Worm (Caenorhabditis elegans) whole organism, young adult: Measurements from ENCODE around the gene nhl-3.
"Not testable (repeated sequence)": the region's sequence is repeated elsewhere in the genome, so short reads cannot be mapped to it uniquely, and the experiment has no call there.

ENCODE experiments used
- B0035.1 ChIP-seq: sonication (generic microtip); optimal IDR thresholded peaks from 2 replicates; lab custom pipeline; 2016; ENCODE audit warnings: missing genetic modification characterization, mild to moderate bottlenecking, missing compliant biosample characterization, missing genotype, missing genetic modification reagents
- B0336.3 ChIP-seq: fragments of 200-800 bp; sonication (Bioruptor generic); IDR thresholded peaks from 2 replicates; pipeline ENCODE4 v1.3.6; 2022; ENCODE audit warnings: missing genetic modification characterization, missing compliant biosample characterization
- F10E7.11 ChIP-seq: sonication (generic microtip); optimal IDR thresholded peaks from 2 replicates; lab custom pipeline; 2017; ENCODE audit warnings: mild to moderate bottlenecking, missing genetic modification characterization, moderate library complexity, missing compliant biosample characterization
- F22D6.2 ChIP-seq: sonication (generic microtip); optimal IDR thresholded peaks from 2 replicates; lab custom pipeline; 2016; ENCODE audit warnings: mild to moderate bottlenecking, missing genetic modification characterization, missing compliant biosample characterization
- F37B4.10 ChIP-seq: fragments of 200-800 bp; sonication (Bioruptor generic); IDR thresholded peaks from 2 replicates; pipeline ENCODE4 v1.3.6; 2022; ENCODE audit warnings: missing genetic modification characterization, missing compliant biosample characterization
- F39B2.1 ChIP-seq: fragments of 200-800 bp; sonication (Bioruptor generic); IDR thresholded peaks from 2 replicates; pipeline ENCODE4 v1.3.6; 2022; ENCODE audit warnings: missing genetic modification reagents, missing genetic modification characterization, missing compliant biosample characterization
- F55B11.4 ChIP-seq: sonication (generic microtip); optimal IDR thresholded peaks from 2 replicates; lab custom pipeline; 2016; ENCODE audit warnings: missing compliant biosample characterization, missing genetic modification characterization, borderline replicate concordance; ENCODE audit not compliant: insufficient read depth
- K11D2.4 ChIP-seq: fragments of 200-800 bp; sonication (Bioruptor generic); IDR thresholded peaks from 2 replicates; pipeline ENCODE4 v1.3.6; 2022; ENCODE audit warnings: missing genetic modification reagents, missing genetic modification characterization, missing compliant biosample characterization
- K12H6.12 ChIP-seq: fragments of 200-800 bp; sonication (Bioruptor generic); optimal IDR thresholded peaks from 2 replicates; lab custom pipeline; 2018; ENCODE audit warnings: mild to moderate bottlenecking, missing genetic modification characterization, missing compliant biosample characterization
- T26A5.8 ChIP-seq: sonication (generic microtip); optimal IDR thresholded peaks from 2 replicates; lab custom pipeline; 2016; ENCODE audit warnings: missing genetic modification characterization, missing compliant biosample characterization
- ZK185.1 ChIP-seq: sonication (generic microtip); optimal IDR thresholded peaks from 2 replicates; lab custom pipeline; 2016; ENCODE audit warnings: mild to moderate bottlenecking, missing genetic modification characterization, missing compliant biosample characterization; ENCODE audit not compliant: poor library complexity, severe bottlenecking
- aptf-2 ChIP-seq: fragments of 200-800 bp; sonication (Bioruptor generic); conservative IDR thresholded peaks from 2 replicates; pipeline ENCODE4 v1.3.6; 2022; ENCODE audit warnings: missing genetic modification reagents, missing genetic modification characterization, missing compliant biosample characterization
- aptf-3 ChIP-seq: fragments of 200-800 bp; sonication (Bioruptor generic); IDR thresholded peaks from 2 replicates; pipeline ENCODE4 v1.3.6; 2022; ENCODE audit warnings: missing genetic modification characterization, missing compliant biosample characterization
- atf-7 ChIP-seq: sonication (generic microtip); optimal IDR thresholded peaks from 2 replicates; lab custom pipeline; 2017; ENCODE audit warnings: mild to moderate bottlenecking, missing genetic modification characterization, missing compliant biosample characterization
- athp-1 ChIP-seq: sonication (generic microtip); optimal IDR thresholded peaks from 2 replicates; lab custom pipeline; 2017; ENCODE audit warnings: mild to moderate bottlenecking, missing genetic modification characterization, missing compliant biosample characterization
- attf-5 ChIP-seq: fragments of 200-800 bp; sonication (Bioruptor generic); optimal IDR thresholded peaks from 2 replicates; lab custom pipeline; 2018; ENCODE audit warnings: mild to moderate bottlenecking, missing genetic modification characterization, missing compliant biosample characterization
- egl-18 ChIP-seq: fragments of 200-800 bp; sonication (Bioruptor generic); IDR thresholded peaks from 2 replicates; pipeline ENCODE4 v1.3.6; 2022; ENCODE audit warnings: missing genetic modification reagents, missing genetic modification characterization, missing compliant biosample characterization
- egrh-3 ChIP-seq: fragments of 200-800 bp; sonication (Bioruptor generic); IDR thresholded peaks from 2 replicates; pipeline ENCODE4 v1.3.6; 2022; ENCODE audit warnings: missing genetic modification reagents, missing genetic modification characterization, missing compliant biosample characterization
- fkh-3 ChIP-seq: sonication (generic microtip); optimal IDR thresholded peaks from 2 replicates; lab custom pipeline; 2016; ENCODE audit warnings: mild to moderate bottlenecking, missing genetic modification characterization, missing compliant biosample characterization
- him-1 ChIP-seq: sonication (generic microtip); optimal IDR thresholded peaks from 2 replicates; lab custom pipeline; 2016; ENCODE audit warnings: missing genotype, missing genetic modification reagents, missing genetic modification characterization, missing compliant biosample characterization
- hlh-26 ChIP-seq: fragments of 200-800 bp; sonication (Bioruptor generic); conservative IDR thresholded peaks from 2 replicates; pipeline ENCODE4 v1.3.6; 2022; ENCODE audit warnings: missing genetic modification reagents, missing genetic modification characterization, missing compliant biosample characterization
- hmg-1.2 ChIP-seq: fragments of 200-800 bp; sonication (Bioruptor generic); IDR thresholded peaks from 2 replicates; pipeline ENCODE4 v1.3.6; 2022; ENCODE audit warnings: missing genetic modification reagents, missing genetic modification characterization, missing compliant biosample characterization
- hmg-20 ChIP-seq: fragments of 200-800 bp; sonication (Bioruptor generic); IDR thresholded peaks from 2 replicates; pipeline ENCODE4 v1.3.6; 2022; ENCODE audit warnings: missing genetic modification reagents, missing genetic modification characterization, missing compliant biosample characterization
- hsf-1 ChIP-seq: fragments of 200-800 bp; sonication (Bioruptor generic); IDR thresholded peaks from 2 replicates; pipeline ENCODE4 v1.3.6; 2022; ENCODE audit warnings: missing genetic modification reagents, missing genetic modification characterization, missing compliant biosample characterization
- lin-35 ChIP-seq, 3 experiments: fragments of 150-350 bp in 2 of 3; sonication (generic microtip) in 1 of 3; optimal IDR thresholded peaks; 2 replicates each; lab custom pipeline; 2014 to 2018; ENCODE audit warnings: missing biosample characterization in 3 of 3, missing genetic modification characterization in 3 of 3, missing genetic modification reagents in 3 of 3
- lin-40 ChIP-seq: sonication (generic microtip); optimal IDR thresholded peaks from 2 replicates; lab custom pipeline; 2016; ENCODE audit warnings: missing genetic modification characterization, mild to moderate bottlenecking, missing compliant biosample characterization, missing genotype, missing genetic modification reagents
- pha-4 ChIP-seq: fragments of 150-350 bp; sonication (generic microtip); optimal IDR thresholded peaks from 2 replicates; lab custom pipeline; 2014; ENCODE audit warnings: missing biosample characterization, missing genetic modification reagents, missing genetic modification characterization
- repo-1 ChIP-seq: sonication (generic microtip); optimal IDR thresholded peaks from 2 replicates; lab custom pipeline; 2017; ENCODE audit warnings: mild to moderate bottlenecking, missing genetic modification characterization, missing compliant biosample characterization
- rpc-1 ChIP-seq, 2 experiments: fragments of 150-350 bp in 1 of 2; sonication (generic microtip) in 1 of 2; optimal IDR thresholded peaks; 2 replicates each; lab custom pipeline; 2014 to 2018; ENCODE audit warnings: missing biosample characterization in 1 of 2, missing genetic modification characterization in 1 of 2, missing genetic modification reagents in 1 of 2, missing genotype in 1 of 2
- snpc-1.3 ChIP-seq: sonication (generic microtip); optimal IDR thresholded peaks from 2 replicates; lab custom pipeline; 2017; ENCODE audit warnings: missing genetic modification characterization, mild to moderate bottlenecking, missing compliant biosample characterization, antibody characterized with exemption, moderate library complexity, missing genotype, missing genetic modification reagents; ENCODE audit not compliant: insufficient read depth
- snpc-3.4 ChIP-seq: sonication (generic microtip); optimal IDR thresholded peaks from 2 replicates; lab custom pipeline; 2017; ENCODE audit warnings: missing genetic modification characterization, mild to moderate bottlenecking, missing compliant biosample characterization, antibody characterized with exemption, moderate library complexity, missing genotype, missing genetic modification reagents
- snpc-4 ChIP-seq, 5 experiments: fragments of 150-350 bp in 1 of 5; sonication (generic microtip) in 4 of 5; optimal IDR thresholded peaks; 2 replicates each; lab custom pipeline; 2014 to 2018; ENCODE audit warnings: missing genetic modification characterization in 5 of 5, missing biosample characterization in 3 of 5, antibody characterized with exemption in 2 of 5, mild to moderate bottlenecking in 2 of 5, missing compliant biosample characterization in 2 of 5, missing genotype in 2 of 5, moderate library complexity in 2 of 5, missing genetic modification reagents in 1 of 5
- tbp1 ChIP-seq: fragments of 200-800 bp; sonication (Bioruptor generic); optimal IDR thresholded peaks from 2 replicates; lab custom pipeline; 2018; ENCODE audit warnings: mild to moderate bottlenecking, missing genetic modification characterization, missing compliant biosample characterization
- zfh-2 ChIP-seq: fragments of 200-800 bp; sonication (Bioruptor generic); conservative IDR thresholded peaks from 2 replicates; pipeline ENCODE4 v1.3.6; 2022; ENCODE audit warnings: missing genetic modification reagents, missing genetic modification characterization, missing compliant biosample characterization
- zim-3 ChIP-seq: sonication (generic microtip); optimal IDR thresholded peaks from 2 replicates; lab custom pipeline; 2017; ENCODE audit warnings: mild to moderate bottlenecking, missing genetic modification characterization, moderate library complexity, missing compliant biosample characterization
- ztf-28 ChIP-seq: fragments of 200-800 bp; sonication (Bioruptor generic); IDR thresholded peaks from 2 replicates; pipeline ENCODE4 v1.3.6; 2022; ENCODE audit warnings: missing genetic modification reagents, missing genetic modification characterization, missing compliant biosample characterization
- ztf-3 ChIP-seq: fragments of 200-800 bp; sonication (Bioruptor generic); optimal IDR thresholded peaks from 2 replicates; lab custom pipeline; 2018; ENCODE audit warnings: mild to moderate bottlenecking, missing genetic modification characterization, missing compliant biosample characterization
- ztf-6 ChIP-seq: fragments of 200-800 bp; sonication (Bioruptor generic); IDR thresholded peaks from 2 replicates; pipeline ENCODE4 v1.3.6; 2022; ENCODE audit warnings: missing genetic modification reagents, missing genetic modification characterization, missing compliant biosample characterization

nhl-3 gene

DNA sequence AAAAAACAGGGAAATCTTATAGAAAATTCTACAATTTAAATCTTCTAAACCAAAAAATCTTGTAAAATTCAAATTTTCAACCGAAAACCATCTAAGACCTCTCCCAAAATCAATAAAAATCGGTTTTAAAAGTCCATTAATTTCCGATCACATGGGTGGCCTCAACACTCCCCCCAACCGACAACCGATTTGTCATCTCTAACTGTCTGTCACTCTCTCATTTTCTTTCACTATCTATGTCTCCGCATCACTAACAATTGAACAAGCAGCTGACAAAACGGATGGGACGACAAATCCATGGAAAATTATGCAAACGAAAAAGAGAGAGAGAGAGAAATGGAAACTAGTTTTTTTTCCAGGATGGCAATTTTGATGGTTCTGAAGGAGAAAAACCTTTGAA, 1.0 kb upstream of the nhl-3 start:
- peak; percentile 61; the same call in 1 of the 2 replicates for TF ChIP-seq hmg-1.2 (GFP tag; lab: Robert Waterston, UW)
- TF ChIP-seq snpc-4 (GFP tag; optimal IDR thresholded peaks at IDR 0.05; lab: Kevin White, UChicago): no peak
- TF ChIP-seq snpc-4 (tag; optimal IDR thresholded peaks at IDR 0.05; lab: Kevin White, UChicago): peak in 1 of 4 experiments; percentile 23
- TF ChIP-seq lin-35 (GFP tag; optimal IDR thresholded peaks at IDR 0.05; lab: Kevin White, UChicago): peak in 1 of 3 experiments; percentile 8
- no peak for TF ChIP-seq zim-3 (tag; lab: Kevin White, UChicago)
- no peak for TF ChIP-seq hlh-26
- peak; percentile 7 for TF ChIP-seq lin-40 (tag; lab: Kevin White, UChicago)
- peak; percentile 40 for TF ChIP-seq attf-5

DNA sequence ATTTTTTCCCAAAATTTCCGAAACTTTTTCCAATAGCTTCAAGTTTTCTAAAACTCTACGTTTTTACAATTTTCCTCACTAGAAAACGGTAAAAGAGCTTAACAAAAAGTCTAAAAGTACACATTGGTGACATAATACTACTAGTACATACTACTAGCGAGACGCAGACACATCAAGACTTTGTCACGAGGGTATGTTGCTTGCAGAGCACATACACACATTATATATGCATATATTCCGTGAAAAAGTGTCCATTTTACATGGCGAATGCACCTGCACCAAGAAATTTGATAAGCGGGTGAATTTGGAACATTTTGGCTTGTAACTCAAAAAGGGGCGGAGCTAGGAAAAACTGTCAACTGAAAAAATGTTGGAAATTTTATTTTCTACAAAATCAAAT, 615 bp downstream of the nhl-3 start:
- TF ChIP-seq snpc-1.3 (no peak), F39B2.1 (no peak), F22D6.2 (tag; lab: Kevin White, UChicago) (no peak), hmg-1.2 (GFP tag; lab: Robert Waterston, UW) (peak; percentile 60; the same call in 1 of the 2 replicates)

DNA sequence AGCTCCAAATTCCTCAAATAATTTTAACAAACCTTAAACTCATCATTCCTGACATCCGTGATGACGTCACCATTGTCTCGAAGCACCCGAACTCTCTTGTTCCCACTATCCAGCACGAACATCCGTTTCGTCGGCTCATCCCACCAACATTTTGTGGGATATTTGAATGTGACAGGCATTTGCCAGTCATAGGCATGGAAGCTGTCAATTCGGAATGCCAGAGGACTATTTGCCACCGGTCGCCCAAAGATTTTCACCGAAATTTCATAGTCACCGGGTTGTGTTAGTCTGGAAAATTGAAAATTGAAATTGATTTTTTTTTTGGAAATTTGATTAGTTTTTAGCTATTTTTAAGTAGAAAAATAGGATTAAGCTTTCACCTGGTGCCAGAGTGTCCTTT, 5.2 kb downstream of the nhl-3 start:
- TF ChIP-seq egl-18 (GFP tag; lab: Robert Waterston, UW) (no peak), him-1 (tag; lab: Kevin White, UChicago) (no peak), B0336.3 (GFP tag; lab: Robert Waterston, UW) (no peak), atf-7 (no peak), F55B11.4 (tag; lab: Kevin White, UChicago) (no peak), ZK185.1 (no peak), tbp1 (GFP tag; lab: Kevin White, UChicago) (no peak), fkh-3 (tag; lab: Kevin White, UChicago) (no peak), hmg-20 (GFP tag; lab: Robert Waterston, UW) (no peak), F10E7.11 (tag; lab: Kevin White, UChicago) (no peak), rpc-1 (optimal IDR thresholded peaks at IDR 0.05; lab: Kevin White, UChicago) (no peak), rpc-1 (tag; optimal IDR thresholded peaks at IDR 0.05; lab: Kevin White, UChicago) (no peak), athp-1 (tag; lab: Kevin White, UChicago) (no peak), B0035.1 (tag; lab: Kevin White, UChicago) (no peak), ztf-6 (GFP tag; lab: Robert Waterston, UW) (no peak)
- TF ChIP-seq, all 124 proteins: peak for 0

DNA sequence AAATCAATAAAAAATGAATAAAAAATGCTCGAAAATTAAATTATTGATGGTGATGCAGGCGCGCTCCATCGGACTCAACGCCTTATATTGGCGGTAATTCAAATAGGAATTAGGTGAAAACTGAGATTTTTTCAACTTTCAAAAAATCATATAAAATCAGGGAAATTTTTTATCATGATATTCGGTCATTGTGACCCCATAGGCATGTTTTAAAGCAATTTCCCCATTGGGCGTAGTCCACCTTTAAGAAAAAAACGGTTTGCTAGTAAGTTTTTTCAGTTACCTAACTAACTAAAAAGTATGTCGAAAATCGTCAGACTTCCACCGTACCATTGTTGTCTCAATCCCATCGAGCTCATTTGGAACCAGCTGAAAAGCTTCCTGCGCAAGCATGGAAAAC, 8.7 kb downstream of the nhl-3 start, which contains the start of gene W08F4.1:
W08F4.1 (plus strand) TSS at position 301 of the 400 bp plus-strand sequence.
- not testable (repeated sequence) for TF ChIP-seq snpc-3.4; zfh-2 (GFP tag; lab: Robert Waterston, UW); aptf-2 (GFP tag; lab: Robert Waterston, UW)

DNA sequence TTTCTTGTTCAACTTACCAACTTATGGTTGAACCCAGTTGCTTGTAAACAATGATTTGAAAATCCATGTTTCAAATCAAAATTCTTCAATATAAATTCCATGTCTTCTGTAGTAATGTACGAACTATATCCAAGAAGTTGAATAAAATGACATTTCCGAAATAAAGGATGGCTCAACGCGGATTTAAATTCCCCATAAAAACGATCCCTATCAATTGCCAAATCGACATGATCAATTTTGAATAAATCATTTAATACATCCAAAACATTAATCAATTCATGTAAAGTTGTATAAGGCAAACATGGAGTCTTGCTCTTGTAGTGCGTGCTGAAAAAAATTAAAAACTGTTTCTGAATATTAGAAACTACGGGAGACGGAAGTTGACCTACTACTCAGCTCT, 10.8 kb downstream of the nhl-3 start, which contains the start of gene W08F4.10:
W08F4.10 (minus strand) TSS at position 101 of the 400 bp plus-strand sequence.
- TF ChIP-seq lin-40 (tag; lab: Kevin White, UChicago) (no peak), hsf-1 (GFP tag; lab: Robert Waterston, UW) (no peak), ztf-3 (GFP tag; lab: Kevin White, UChicago) (no peak), F37B4.10 (GFP tag; lab: Robert Waterston, UW) (no peak), zim-3 (tag; lab: Kevin White, UChicago) (no peak), K11D2.4 (GFP tag; lab: Robert Waterston, UW) (no peak), pha-4 (tag; lab: Kevin White, UChicago) (no peak), aptf-3 (GFP tag; lab: Robert Waterston, UW) (no peak), egrh-3 (GFP tag; lab: Robert Waterston, UW) (no peak), T26A5.8 (tag; lab: Kevin White, UChicago) (no peak), repo-1 (tag; lab: Kevin White, UChicago) (no peak), ztf-28 (GFP tag; lab: Robert Waterston, UW) (no peak), snpc-4 (GFP tag; optimal IDR thresholded peaks at IDR 0.05; lab: Kevin White, UChicago) (no peak), snpc-4 (tag; optimal IDR thresholded peaks at IDR 0.05; lab: Kevin White, UChicago) (no peak), hlh-26 (no peak), K12H6.12 (tag; lab: Kevin White, UChicago) (no peak)
